Fruit fly (Drosophila melanogaster): ENCODE measurements around the gene sgg.

Gene sgg

dm6 chrX:2603851-2604505 is 29.8 kb upstream of the sgg start, which contains the start of the genes Klp3A and Zw10 (continued):
- TF ChIP-seq CG6683 (GFP tag; optimal IDR thresholded peaks at IDR 0.05) (no peak), knrl (GFP tag; IDR thresholded peaks at IDR 0.05; ENCODE audit: partially characterized antibody) (peak; percentile 61; the same call in 2 of the 3 replicates), Hr39 (optimal IDR thresholded peaks at IDR 0.05) (no peak), CG31388 (GFP tag; optimal IDR thresholded peaks at IDR 0.05) (no peak), Nf-YB (GFP tag; optimal IDR thresholded peaks at IDR 0.05) (no peak), CG3407 (GFP tag; optimal IDR thresholded peaks at IDR 0.05) (no peak), CG13296 (GFP tag; optimal IDR thresholded peaks at IDR 0.05) (no peak), TFAM (GFP tag; optimal IDR thresholded peaks at IDR 0.05) (no peak), ci (GFP tag; IDR thresholded peaks at IDR 0.05) (no peak), CG13894 (tag; optimal IDR thresholded peaks at IDR 0.05) (no peak), CG9932 (GFP tag; IDR thresholded peaks at IDR 0.05) (peak; percentile 43; the same call in 1 of the 2 replicates), ken (GFP tag; IDR thresholded peaks at IDR 0.05) (no peak), kah (GFP tag; optimal IDR thresholded peaks at IDR 0.05) (no peak), CG8478 (optimal IDR thresholded peaks at IDR 0.05) (no peak), Ssrp (tag; optimal IDR thresholded peaks at IDR 0.05) (no peak), B-H1 (GFP tag; IDR thresholded peaks at IDR 0.05) (no peak), Lpt (GFP tag; optimal IDR thresholded peaks at IDR 0.05) (no peak), nau (GFP tag; optimal IDR thresholded peaks at IDR 0.05) (no peak), Poxn (GFP tag; IDR thresholded peaks at IDR 0.05) (no peak), NC2β (GFP tag; optimal IDR thresholded peaks at IDR 0.05) (no peak), CG31365 (tag; optimal IDR thresholded peaks at IDR 0.05) (no peak), Sox102F (GFP tag; optimal IDR thresholded peaks at IDR 0.05) (no peak), HmgD (GFP tag; optimal IDR thresholded peaks at IDR 0.05) (no peak), stwl (tag; optimal IDR thresholded peaks at IDR 0.05) (peak; percentile 34), CG17802 (tag; optimal IDR thresholded peaks at IDR 0.05) (no peak), CG10543 (GFP tag; optimal IDR thresholded peaks at IDR 0.05) (no peak), CG11456 (GFP tag; IDR thresholded peaks at IDR 0.05) (0 out of 3 replicates have a peak, but pooled peaks have one; percentile 14), CG43689 (GFP tag; IDR thresholded peaks at IDR 0.05) (no peak), CG7271 (tag; optimal IDR thresholded peaks at IDR 0.05) (no peak), CG4730 (GFP tag; IDR thresholded peaks at IDR 0.05) (no peak), NK7.1 (GFP tag; optimal IDR thresholded peaks at IDR 0.05) (no peak), gfzf (GFP tag; optimal IDR thresholded peaks at IDR 0.05) (peak; percentile 20), Trl (optimal IDR thresholded peaks at IDR 0.05) (no peak), Trl (GFP tag; optimal IDR thresholded peaks at IDR 0.05) (no peak), CG6791 (GFP tag; IDR thresholded peaks at IDR 0.05; ENCODE audit: partially characterized antibody) (peak; percentile 61), PHDP (tag; optimal IDR thresholded peaks at IDR 0.05) (no peak), tll (GFP tag; optimal IDR thresholded peaks at IDR 0.05) (no peak), CG14710 (tag; optimal IDR thresholded peaks at IDR 0.05) (peak; percentile 42), Kr (GFP tag; optimal IDR thresholded peaks at IDR 0.05) (no peak), schlank (tag; optimal IDR thresholded peaks at IDR 0.05) (no peak), CG12659 (GFP tag; optimal IDR thresholded peaks at IDR 0.05) (peak; percentile 41), CG9727 (GFP tag; optimal IDR thresholded peaks at IDR 0.05) (peak; percentile 13), ash1 (GFP tag; optimal IDR thresholded peaks at IDR 0.05) (no peak), caup (GFP tag; optimal IDR thresholded peaks at IDR 0.05; ENCODE audit: severe bottlenecking) (no peak), E2f1 (GFP tag; IDR thresholded peaks at IDR 0.05) (no peak), sima (GFP tag; optimal IDR thresholded peaks at IDR 0.05) (no peak), CG14441 (GFP tag; IDR thresholded peaks at IDR 0.05) (no peak), Taf1 (GFP tag; IDR thresholded peaks at IDR 0.05) (no peak), fd64A (GFP tag; optimal IDR thresholded peaks at IDR 0.05) (no peak), CG4820 (GFP tag; optimal IDR thresholded peaks at IDR 0.05) (no peak), zfh1 (GFP tag; IDR thresholded peaks at IDR 0.05) (no peak)

Measured in whole organism, embryonic.